Fruit fly (Drosophila melanogaster): ENCODE measurements around the gene CG43145.
A peak's percentile ranks its signal among the peaks of the same experiment; 100 is the strongest.

Gene CG43145

dm6 chr2L:3655698-3656105 lies 45.9 kb upstream of the CG43145 start (continued):
- TF ChIP-seq sr (GFP tag; IDR thresholded peaks at IDR 0.05) (peak; percentile 86), nom (GFP tag; optimal IDR thresholded peaks at IDR 0.05) (peak; percentile 95), Camta (GFP tag; optimal IDR thresholded peaks at IDR 0.05) (peak; percentile 98), shn (GFP tag; optimal IDR thresholded peaks at IDR 0.05) (peak; percentile 97), CG6765 (GFP tag; optimal IDR thresholded peaks at IDR 0.05) (peak; percentile 97), Spps (tag; optimal IDR thresholded peaks at IDR 0.05) (peak; percentile 97), CG30020 (tag; optimal IDR thresholded peaks at IDR 0.05) (peak; percentile 87), CG43689 (GFP tag; IDR thresholded peaks at IDR 0.05) (peak; percentile 84), CG10565 (GFP tag; optimal IDR thresholded peaks at IDR 0.05) (peak; percentile 88), CG7372 (GFP tag; IDR thresholded peaks at IDR 0.05) (peak; percentile 97), eve (GFP tag; optimal IDR thresholded peaks at IDR 0.05) (peak in 1 of 2 experiments; percentile 99), Fer2 (tag; optimal IDR thresholded peaks at IDR 0.05) (peak; percentile 97), Lhr (GFP tag; optimal IDR thresholded peaks at IDR 0.05) (peak; percentile 93), Bteb2 (GFP tag; optimal IDR thresholded peaks at IDR 0.05) (peak; percentile 97), Dad (GFP tag; optimal IDR thresholded peaks at IDR 0.05) (peak; percentile 97), zen (tag; optimal IDR thresholded peaks at IDR 0.05) (peak; percentile 95), Side (GFP tag; optimal IDR thresholded peaks at IDR 0.05) (peak; percentile 99), CG10321 (GFP tag; IDR thresholded peaks at IDR 0.05) (peak; percentile 82), CG7839 (tag; optimal IDR thresholded peaks at IDR 0.05) (peak; percentile 99), CG1602 (GFP tag; optimal IDR thresholded peaks at IDR 0.05) (peak; percentile 96), hth (optimal IDR thresholded peaks at IDR 0.05) (no peak), Sry-δ (GFP tag; optimal IDR thresholded peaks at IDR 0.05) (peak; percentile 76), Sox102F (GFP tag; optimal IDR thresholded peaks at IDR 0.05) (peak; percentile 99), repo (GFP tag; optimal IDR thresholded peaks at IDR 0.05) (peak; percentile 97), tna (GFP tag; IDR thresholded peaks at IDR 0.05; ENCODE audit: partially characterized antibody) (no peak), ro (GFP tag; IDR thresholded peaks at IDR 0.05) (peak; percentile 93), az2 (GFP tag; optimal IDR thresholded peaks at IDR 0.05) (peak; percentile 98), gcm2 (GFP tag; optimal IDR thresholded peaks at IDR 0.05) (peak; percentile 96), Bdp1 (GFP tag; optimal IDR thresholded peaks at IDR 0.05) (peak; percentile 91), btn (GFP tag; optimal IDR thresholded peaks at IDR 0.05) (peak; percentile 96), stwl (tag; optimal IDR thresholded peaks at IDR 0.05) (peak; percentile 65), vfl (GFP tag; optimal IDR thresholded peaks at IDR 0.05) (peak; percentile 95), Rfx (GFP tag; IDR thresholded peaks at IDR 0.05) (peak; percentile 98), CG17612 (GFP tag; IDR thresholded peaks at IDR 0.05) (peak; percentile 93), CG17829 (tag; optimal IDR thresholded peaks at IDR 0.05) (peak; percentile 99), CG10274 (GFP tag; optimal IDR thresholded peaks at IDR 0.05) (peak; percentile 92), stc (GFP tag; IDR thresholded peaks at IDR 0.05) (peak; percentile 98), CG6654 (GFP tag; optimal IDR thresholded peaks at IDR 0.05) (peak; percentile 91), Dip3 (GFP tag; optimal IDR thresholded peaks at IDR 0.05) (peak; percentile 97), Mrtf (GFP tag; IDR thresholded peaks at IDR 0.05) (peak; percentile 97), dan (GFP tag; IDR thresholded peaks at IDR 0.05) (no peak; the same call in 1 of the 2 replicates), CG8924 (tag; optimal IDR thresholded peaks at IDR 0.05) (peak; percentile 99), hkb (optimal IDR thresholded peaks at IDR 0.05) (no peak), hkb (GFP tag; IDR thresholded peaks at IDR 0.05) (peak; percentile 99), scrt (GFP tag; optimal IDR thresholded peaks at IDR 0.05) (peak; percentile 97), CG3281 (GFP tag; optimal IDR thresholded peaks at IDR 0.05) (peak; percentile 99), Fer3 (tag; optimal IDR thresholded peaks at IDR 0.05) (peak; percentile 98), Six4 (GFP tag; optimal IDR thresholded peaks at IDR 0.05) (peak; percentile 98), fu2 (GFP tag; optimal IDR thresholded peaks at IDR 0.05) (peak; percentile 98), oc (tag; optimal IDR thresholded peaks at IDR 0.05) (peak; percentile 98), CG12219 (GFP tag; optimal IDR thresholded peaks at IDR 0.05) (peak; percentile 99), CG17912 (GFP tag; optimal IDR thresholded peaks at IDR 0.05) (peak; percentile 97)
